Worm (Caenorhabditis elegans) whole organism, young adult: ENCODE results near the gene F14F7.7.

Experiments used
- chd-7 ChIP-seq: sonication (generic microtip); optimal IDR thresholded peaks from 2 replicates; lab custom pipeline; 2016; ENCODE audit warnings: mild to moderate bottlenecking, missing genetic modification characterization, moderate library complexity, missing compliant biosample characterization
- nhr-120 ChIP-seq: fragments of 200-800 bp; sonication (Bioruptor generic); IDR thresholded peaks from 2 replicates; pipeline ENCODE4 v1.3.6; 2022; ENCODE audit warnings: missing genetic modification characterization, missing compliant biosample characterization
- pha-4 ChIP-seq: fragments of 150-350 bp; sonication (generic microtip); optimal IDR thresholded peaks from 2 replicates; lab custom pipeline; 2014; ENCODE audit warnings: missing biosample characterization, missing genetic modification reagents, missing genetic modification characterization
- unc-62 ChIP-seq: fragments of 150-350 bp; optimal IDR thresholded peaks from 2 replicates; lab custom pipeline; 2014; ENCODE audit warnings: missing biosample characterization, missing genetic modification reagents, missing genetic modification characterization

DNA sequence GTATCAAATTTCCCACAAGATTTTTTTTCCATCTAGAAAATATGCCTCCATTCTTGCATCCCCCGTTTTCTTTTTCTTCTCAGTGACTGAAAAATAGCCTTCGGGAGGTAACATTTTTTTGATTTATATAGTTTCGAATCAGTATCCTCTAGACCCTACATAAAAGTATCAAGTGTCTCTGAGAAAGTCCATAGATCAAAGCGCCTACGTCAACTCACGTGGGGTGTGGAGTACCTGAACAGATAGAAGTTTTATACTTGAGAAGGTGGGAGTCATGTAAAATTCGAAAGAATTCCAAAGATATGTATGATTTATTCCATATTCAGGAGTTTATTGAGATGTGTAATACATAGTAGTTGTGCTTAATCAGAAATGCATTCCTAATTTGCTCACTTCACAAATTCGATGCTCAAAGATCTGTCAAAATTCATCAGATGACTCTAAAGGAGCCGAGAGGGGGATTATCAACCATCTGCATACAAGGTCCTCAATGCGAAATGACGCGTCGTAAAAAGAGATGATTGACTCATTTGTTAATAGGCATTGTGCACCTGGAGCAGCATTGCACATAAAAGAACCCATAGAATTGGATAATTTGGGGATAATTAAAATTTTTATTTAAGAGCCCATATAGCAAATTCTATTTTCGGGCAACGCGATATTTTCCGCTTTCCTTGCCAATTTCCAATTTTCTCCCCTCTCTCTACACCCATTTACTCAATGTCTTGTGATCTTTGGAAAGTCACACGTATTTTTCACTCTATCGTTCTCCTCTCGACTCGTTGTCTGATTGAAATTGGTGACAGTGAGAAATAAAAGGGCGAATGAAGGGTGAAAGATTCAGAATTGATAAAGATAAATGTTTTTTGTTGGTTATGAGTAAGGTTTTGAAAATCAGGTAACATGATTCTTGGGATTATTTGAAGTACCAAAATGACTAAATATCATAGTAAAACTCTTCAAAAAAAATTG lies 33.8 kb downstream of the F14F7.7 start:
- TF ChIP-seq pha-4 (tag; lab: Kevin White, UChicago), result no peak
- no peak for TF ChIP-seq chd-7
- no peak for TF ChIP-seq unc-62
- no peak for TF ChIP-seq nhr-120 (GFP tag; lab: Robert Waterston, UW)
